Worm (Caenorhabditis elegans) whole organism, young adult: Measurements from ENCODE around the gene C03H12.1.

ENCODE experiments used
- F23B12.7 ChIP-seq: sonication (generic microtip); optimal IDR thresholded peaks from 2 replicates; lab custom pipeline; 2017; ENCODE audit warnings: missing genetic modification characterization, mild to moderate bottlenecking, missing compliant biosample characterization, antibody characterized with exemption, moderate library complexity; ENCODE audit not compliant: insufficient read depth
- K12H6.12 ChIP-seq: fragments of 200-800 bp; sonication (Bioruptor generic); optimal IDR thresholded peaks from 2 replicates; lab custom pipeline; 2018; ENCODE audit warnings: mild to moderate bottlenecking, missing genetic modification characterization, missing compliant biosample characterization
- ama-1 ChIP-seq, 3 experiments: fragments of 150-350 bp in 1 of 3; sonication (generic microtip) in 2 of 3; optimal IDR thresholded peaks; 2 replicates each; lab custom pipeline; 2014 to 2018; ENCODE audit warnings: missing biosample characterization in 2 of 3, missing genetic modification characterization in 2 of 3, missing genetic modification reagents in 2 of 3
- aptf-3 ChIP-seq: fragments of 200-800 bp; sonication (Bioruptor generic); IDR thresholded peaks from 2 replicates; pipeline ENCODE4 v1.3.6; 2022; ENCODE audit warnings: missing genetic modification characterization, missing compliant biosample characterization
- bed-2 ChIP-seq: fragments of 200-800 bp; sonication (Bioruptor generic); IDR thresholded peaks from 2 replicates; pipeline ENCODE4 v1.3.6; 2022; ENCODE audit warnings: missing genetic modification reagents, missing genetic modification characterization, missing compliant biosample characterization
- efl-1 ChIP-seq: fragments of 150-350 bp; optimal IDR thresholded peaks from 2 replicates; lab custom pipeline; 2014; ENCODE audit warnings: missing biosample characterization, missing genetic modification reagents, missing genetic modification characterization
- lag-1 ChIP-seq: fragments of 200-800 bp; sonication (Bioruptor generic); IDR thresholded peaks from 2 replicates; pipeline ENCODE4 v1.3.6; 2022; ENCODE audit warnings: missing genetic modification reagents, missing genetic modification characterization, missing compliant biosample characterization
- let-607 ChIP-seq, 2 experiments: fragments of 200-800 bp in 1 of 2; sonication (Bioruptor generic) in 1 of 2; sonication (generic microtip) in 1 of 2; optimal IDR thresholded peaks; 2 replicates each; lab custom pipeline; 2016 to 2018; ENCODE audit warnings: mild to moderate bottlenecking in 2 of 2, missing compliant biosample characterization in 2 of 2, missing genetic modification characterization in 2 of 2, moderate library complexity in 2 of 2, missing genotype in 1 of 2
- lir-1 ChIP-seq: fragments of 200-800 bp; sonication (Bioruptor generic); conservative IDR thresholded peaks from 2 replicates; pipeline ENCODE4 v1.3.6; 2022; ENCODE audit warnings: missing genetic modification reagents, missing genetic modification characterization, missing compliant biosample characterization
- nfya-1 ChIP-seq: sonication (generic microtip); optimal IDR thresholded peaks from 2 replicates; lab custom pipeline; 2017; ENCODE audit warnings: antibody characterized with exemption, missing compliant biosample characterization, missing genetic modification characterization, borderline replicate concordance; ENCODE audit not compliant: insufficient read depth
- nhr-90 ChIP-seq: sonication (generic microtip); optimal IDR thresholded peaks from 2 replicates; lab custom pipeline; 2016; ENCODE audit warnings: missing genotype, mild to moderate bottlenecking, missing genetic modification characterization, missing compliant biosample characterization
- ztf-3 ChIP-seq: fragments of 200-800 bp; sonication (Bioruptor generic); optimal IDR thresholded peaks from 2 replicates; lab custom pipeline; 2018; ENCODE audit warnings: mild to moderate bottlenecking, missing genetic modification characterization, missing compliant biosample characterization

ce11 chrX:15700220-15700619, 11.0 kb downstream of the C03H12.1 start:
- TF ChIP-seq let-607 (tag; optimal IDR thresholded peaks at IDR 0.05; lab: Kevin White, UChicago), result no peak
- TF ChIP-seq bed-2 (GFP tag; lab: Robert Waterston, UW), result no peak
- no peak for TF ChIP-seq nfya-1 (tag; lab: Kevin White, UChicago)
- TF ChIP-seq ztf-3 (GFP tag; lab: Kevin White, UChicago), result no peak
- TF ChIP-seq aptf-3 (GFP tag; lab: Robert Waterston, UW), result no peak
- no peak for TF ChIP-seq F23B12.7 (tag; lab: Kevin White, UChicago)
- TF ChIP-seq efl-1 (GFP tag; lab: Kevin White, UChicago), result no peak
- no peak for TF ChIP-seq K12H6.12
- no peak for TF ChIP-seq lag-1 (GFP tag; lab: Robert Waterston, UW)
- no peak for TF ChIP-seq ama-1 (optimal IDR thresholded peaks at IDR 0.05; lab: Kevin White, UChicago)
- no peak for TF ChIP-seq ama-1 (GFP tag; optimal IDR thresholded peaks at IDR 0.05; lab: Kevin White, UChicago)
- TF ChIP-seq nhr-90 (tag; lab: Kevin White, UChicago), result no peak
- TF ChIP-seq lir-1 (GFP tag; lab: Robert Waterston, UW), result no peak
